Worm (Caenorhabditis elegans) whole organism, L1 larva: Measurements from ENCODE around the gene hsp-1.

Experiments
- C04F5.9 ChIP-seq: sonication (generic microtip); optimal IDR thresholded peaks from 2 replicates; lab custom pipeline; 2016; ENCODE audit warnings: missing genetic modification characterization, missing compliant biosample characterization
- F16B12.6 ChIP-seq: fragments of 150-350 bp; optimal IDR thresholded peaks from 2 replicates; lab custom pipeline; 2014; ENCODE audit warnings: missing biosample characterization, missing genetic modification characterization
- Y116A8C.19 ChIP-seq: sonication (generic microtip); optimal IDR thresholded peaks from 2 replicates; lab custom pipeline; 2016; ENCODE audit warnings: missing compliant biosample characterization, missing genetic modification characterization, borderline replicate concordance
- aha-1 ChIP-seq: fragments of 150-350 bp; optimal IDR thresholded peaks from 2 replicates; lab custom pipeline; 2014; ENCODE audit warnings: missing biosample characterization, missing genetic modification characterization
- alr-1 ChIP-seq: fragments of 200-800 bp; sonication (Bioruptor generic); optimal IDR thresholded peaks from 2 replicates; lab custom pipeline; 2018; ENCODE audit warnings: borderline replicate concordance, mild to moderate bottlenecking, missing genetic modification characterization, missing compliant biosample characterization
- aly-2 ChIP-seq: fragments of 150-350 bp; optimal IDR thresholded peaks from 2 replicates; lab custom pipeline; 2014; ENCODE audit warnings: missing biosample characterization, missing genetic modification characterization
- ceh-63 ChIP-seq: fragments of 200-800 bp; sonication (Bioruptor generic); optimal IDR thresholded peaks from 2 replicates; lab custom pipeline; 2018; ENCODE audit warnings: mild to moderate bottlenecking, missing genetic modification characterization, missing compliant biosample characterization
- ceh-8 ChIP-seq: fragments of 200-800 bp; sonication (Bioruptor generic); optimal IDR thresholded peaks from 2 replicates; lab custom pipeline; 2018; ENCODE audit warnings: mild to moderate bottlenecking, missing genetic modification characterization, moderate library complexity, missing compliant biosample characterization
- ceh-88 ChIP-seq: fragments of 200-800 bp; sonication (Bioruptor generic); IDR thresholded peaks from 2 replicates; pipeline ENCODE4 v1.3.6; 2022; ENCODE audit warnings: missing genetic modification characterization, missing compliant biosample characterization
- ceh-90 ChIP-seq: sonication (generic microtip); optimal IDR thresholded peaks from 2 replicates; lab custom pipeline; 2016; ENCODE audit warnings: missing genetic modification characterization, missing compliant biosample characterization
- ces-1 ChIP-seq: fragments of 150-350 bp; optimal IDR thresholded peaks from 2 replicates; lab custom pipeline; 2014; ENCODE audit warnings: missing biosample characterization, missing genetic modification reagents, missing genetic modification characterization
- dpl-1 ChIP-seq, 3 experiments: fragments of 150-350 bp in 2 of 3; sonication (generic microtip) in 1 of 3; optimal IDR thresholded peaks; 2 replicates each; lab custom pipeline; 2014 to 2017; ENCODE audit warnings: missing biosample characterization in 3 of 3, missing genetic modification characterization in 3 of 3, missing genetic modification reagents in 3 of 3
- dsc-1 ChIP-seq: sonication (generic microtip); optimal IDR thresholded peaks from 2 replicates; lab custom pipeline; 2016; ENCODE audit warnings: mild to moderate bottlenecking, missing genetic modification characterization, missing compliant biosample characterization
- efl-3 ChIP-seq: fragments of 200-800 bp; sonication (Bioruptor generic); optimal IDR thresholded peaks from 2 replicates; lab custom pipeline; 2018; ENCODE audit warnings: mild to moderate bottlenecking, missing genetic modification characterization, missing compliant biosample characterization
- egl-27 ChIP-seq, 2 experiments: fragments of 150-350 bp in 1 of 2; sonication (generic microtip); optimal IDR thresholded peaks; 3 replicates each; lab custom pipeline; 2017 to 2018; ENCODE audit warnings: missing biosample characterization in 2 of 2, missing genetic modification characterization in 2 of 2, missing genetic modification reagents in 2 of 2
- elt-2 ChIP-seq: sonication (generic microtip); optimal IDR thresholded peaks from 2 replicates; lab custom pipeline; 2016; ENCODE audit warnings: missing genetic modification characterization, mild to moderate bottlenecking, inconsistent platforms, missing compliant biosample characterization, missing genetic modification reagents
- ets-5 ChIP-seq: fragments of 200-800 bp; sonication (Bioruptor generic); IDR thresholded peaks from 2 replicates; pipeline ENCODE4 v1.3.6; 2022; ENCODE audit warnings: missing genetic modification characterization, missing compliant biosample characterization
- fkh-10 ChIP-seq: sonication (generic microtip); optimal IDR thresholded peaks from 2 replicates; lab custom pipeline; 2017; ENCODE audit warnings: missing biosample characterization, missing genetic modification reagents, missing genetic modification characterization
- fkh-8 ChIP-seq: sonication (generic microtip); optimal IDR thresholded peaks from 2 replicates; lab custom pipeline; 2016; ENCODE audit warnings: mild to moderate bottlenecking, missing genetic modification characterization, missing compliant biosample characterization
- grh-1 ChIP-seq: fragments of 200-800 bp; sonication (Bioruptor generic); IDR thresholded peaks from 2 replicates; pipeline ENCODE4 v1.3.6; 2022; ENCODE audit warnings: missing genetic modification reagents, missing genetic modification characterization, missing compliant biosample characterization
- hlh-17 ChIP-seq: fragments of 200-800 bp; sonication (Bioruptor generic); optimal IDR thresholded peaks from 2 replicates; lab custom pipeline; 2018; ENCODE audit warnings: missing genetic modification characterization, mild to moderate bottlenecking, missing compliant biosample characterization, moderate library complexity, borderline replicate concordance
- hpl-2 ChIP-seq: fragments of 150-350 bp; optimal IDR thresholded peaks from 2 replicates; lab custom pipeline; 2014; ENCODE audit warnings: missing biosample characterization, missing genetic modification reagents, missing genetic modification characterization
- jun-1 ChIP-seq: fragments of 150-350 bp; optimal IDR thresholded peaks from 2 replicates; lab custom pipeline; 2014; ENCODE audit warnings: missing biosample characterization, missing genetic modification reagents, missing genetic modification characterization
- lin-13 ChIP-seq: fragments of 150-350 bp; optimal IDR thresholded peaks from 2 replicates; lab custom pipeline; 2014; ENCODE audit warnings: missing biosample characterization, missing genetic modification reagents, missing genetic modification characterization
- lin-14 ChIP-seq: fragments of 200-800 bp; sonication (Bioruptor generic); optimal IDR thresholded peaks from 2 replicates; lab custom pipeline; 2018; ENCODE audit warnings: mild to moderate bottlenecking, missing genetic modification characterization, moderate library complexity, missing compliant biosample characterization
- lin-15B ChIP-seq: fragments of 150-350 bp; sonication (generic microtip); optimal IDR thresholded peaks from 3 replicates; lab custom pipeline; 2014; ENCODE audit warnings: missing biosample characterization, missing genetic modification characterization
- lin-35 ChIP-seq, 2 experiments: fragments of 150-350 bp; optimal IDR thresholded peaks; 2 replicates each; lab custom pipeline; 2014; ENCODE audit warnings: missing biosample characterization in 2 of 2, missing genetic modification characterization in 2 of 2, missing genetic modification reagents in 2 of 2
- lin-39 ChIP-seq: fragments of 150-350 bp; optimal IDR thresholded peaks from 2 replicates; lab custom pipeline; 2014; ENCODE audit warnings: missing biosample characterization, missing genetic modification reagents, missing genetic modification characterization
- lir-3 ChIP-seq: sonication (generic microtip); optimal IDR thresholded peaks from 2 replicates; lab custom pipeline; 2016; ENCODE audit warnings: mild to moderate bottlenecking, missing genetic modification characterization, moderate library complexity, missing compliant biosample characterization; ENCODE audit not compliant: poor library complexity
- lsy-2 ChIP-seq, 2 experiments: fragments of 150-350 bp; optimal IDR thresholded peaks; 2 replicates each; lab custom pipeline; 2014; ENCODE audit warnings: missing biosample characterization in 2 of 2, missing genetic modification characterization in 2 of 2
- mab-9 ChIP-seq: fragments of 200-800 bp; sonication (Bioruptor generic); IDR thresholded peaks from 2 replicates; pipeline ENCODE4 v1.3.6; 2022; ENCODE audit warnings: missing genetic modification reagents, missing genetic modification characterization, missing compliant biosample characterization
- mdl-1 ChIP-seq, 2 experiments: fragments of 150-350 bp; optimal IDR thresholded peaks; 2 replicates each; lab custom pipeline; 2014 to 2017; ENCODE audit warnings: missing biosample characterization in 2 of 2, missing genetic modification characterization in 2 of 2, inconsistent platforms in 1 of 2
- mef-2 ChIP-seq: fragments of 150-350 bp; optimal IDR thresholded peaks from 2 replicates; lab custom pipeline; 2014; ENCODE audit warnings: missing biosample characterization, missing genetic modification characterization
- mep-1 ChIP-seq: fragments of 150-350 bp; optimal IDR thresholded peaks from 2 replicates; lab custom pipeline; 2014; ENCODE audit warnings: missing biosample characterization, missing genetic modification characterization
- nhr-11 ChIP-seq: fragments of 150-350 bp; optimal IDR thresholded peaks from 2 replicates; lab custom pipeline; 2014; ENCODE audit warnings: missing biosample characterization, missing genetic modification characterization
- nhr-19 ChIP-seq: fragments of 200-800 bp; sonication (Bioruptor generic); conservative IDR thresholded peaks from 2 replicates; pipeline ENCODE4 v1.3.6; 2022; ENCODE audit warnings: missing genetic modification characterization, missing compliant biosample characterization
- nhr-237 ChIP-seq: fragments of 150-350 bp; optimal IDR thresholded peaks from 2 replicates; lab custom pipeline; 2014; ENCODE audit warnings: missing biosample characterization, missing genetic modification characterization
- nhr-28 ChIP-seq: fragments of 150-350 bp; optimal IDR thresholded peaks from 2 replicates; lab custom pipeline; 2014; ENCODE audit warnings: missing biosample characterization, missing genetic modification characterization
- nhr-76 ChIP-seq: sonication (generic microtip); optimal IDR thresholded peaks from 2 replicates; lab custom pipeline; 2017; ENCODE audit warnings: missing biosample characterization, missing genetic modification characterization
- nhr-77 ChIP-seq: fragments of 150-350 bp; optimal IDR thresholded peaks from 2 replicates; lab custom pipeline; 2014; ENCODE audit warnings: missing biosample characterization, missing genetic modification characterization
- nhr-85 ChIP-seq: sonication (generic microtip); peaks from one replicate; lab custom pipeline; 2016; ENCODE audit warnings: missing genetic modification characterization, inconsistent platforms, missing compliant biosample characterization
- pax-3 ChIP-seq: fragments of 200-800 bp; sonication (Bioruptor generic); optimal IDR thresholded peaks from 2 replicates; lab custom pipeline; 2018; ENCODE audit warnings: mild to moderate bottlenecking, missing genetic modification characterization, moderate library complexity, missing compliant biosample characterization
- rnt-1 ChIP-seq: sonication (generic microtip); optimal IDR thresholded peaks from 2 replicates; lab custom pipeline; 2016; ENCODE audit warnings: mild to moderate bottlenecking, missing genetic modification characterization, moderate library complexity, missing compliant biosample characterization
- skn-1 ChIP-seq: fragments of 150-350 bp; optimal IDR thresholded peaks from 2 replicates; lab custom pipeline; 2014; ENCODE audit warnings: missing biosample characterization, missing genetic modification characterization
- sup-37 ChIP-seq: fragments of 200-800 bp; sonication (Bioruptor generic); optimal IDR thresholded peaks from 2 replicates; lab custom pipeline; 2018; ENCODE audit warnings: mild to moderate bottlenecking, missing genetic modification characterization, missing compliant biosample characterization
- swsn-7 ChIP-seq: sonication (generic microtip); optimal IDR thresholded peaks from 2 replicates; lab custom pipeline; 2016; ENCODE audit warnings: missing genetic modification characterization, missing compliant biosample characterization
- tlp-1 ChIP-seq: fragments of 150-350 bp; optimal IDR thresholded peaks from 2 replicates; lab custom pipeline; 2014; ENCODE audit warnings: missing biosample characterization, missing genetic modification characterization
- unc-130 ChIP-seq: fragments of 150-350 bp; optimal IDR thresholded peaks from 2 replicates; lab custom pipeline; 2017; ENCODE audit warnings: missing biosample characterization, missing genetic modification characterization, inconsistent platforms
- unc-30 ChIP-seq: sonication (generic microtip); optimal IDR thresholded peaks from 2 replicates; lab custom pipeline; 2017; ENCODE audit warnings: missing biosample characterization, missing genetic modification characterization
- unc-62 ChIP-seq: fragments of 150-350 bp; optimal IDR thresholded peaks from 2 replicates; lab custom pipeline; 2014; ENCODE audit warnings: missing biosample characterization, missing genetic modification reagents, missing genetic modification characterization
- unc-86 ChIP-seq: sonication (generic microtip); optimal IDR thresholded peaks from 2 replicates; lab custom pipeline; 2016; ENCODE audit warnings: missing genetic modification characterization, missing compliant biosample characterization
- zag-1 ChIP-seq: fragments of 150-350 bp; optimal IDR thresholded peaks from 2 replicates; lab custom pipeline; 2014; ENCODE audit warnings: missing biosample characterization, missing genetic modification characterization
- ztf-4 ChIP-seq: fragments of 150-350 bp; optimal IDR thresholded peaks from 2 replicates; lab custom pipeline; 2014; ENCODE audit warnings: missing biosample characterization, missing genetic modification characterization

The hsp-1 gene

ce11 chrIV:17249691-17250181 lies 29.0 kb upstream of the hsp-1 start, which contains the start of gene eelo-2 (continued):
- TF ChIP-seq unc-130 (peak; percentile 99), nhr-28 (tag; lab: Kevin White, UChicago) (no peak), dsc-1 (tag; lab: Kevin White, UChicago) (peak; percentile 99), mep-1 (peak; percentile 100), mef-2 (tag; lab: Kevin White, UChicago) (peak; percentile 87), F16B12.6 (tag; lab: Kevin White, UChicago) (peak; percentile 79), skn-1 (tag; lab: Kevin White, UChicago) (peak; percentile 98), fkh-8 (tag; lab: Kevin White, UChicago) (peak; percentile 99), rnt-1 (tag; lab: Kevin White, UChicago) (peak; percentile 99), egl-27 (tag; optimal IDR thresholded peaks at IDR 0.05; lab: Kevin White, UChicago) (peak; percentile 48 to 88), unc-30 (peak; percentile 83), nhr-237 (tag; lab: Kevin White, UChicago) (peak; percentile 97), lsy-2 (tag; optimal IDR thresholded peaks at IDR 0.05; lab: Kevin White, UChicago) (peak; percentile 97), alr-1 (tag; lab: Kevin White, UChicago) (no peak), C04F5.9 (tag; lab: Kevin White, UChicago) (peak; percentile 92), aly-2 (tag; lab: Kevin White, UChicago) (peak; percentile 94), nhr-76 (peak; percentile 80), lin-15B (peak; percentile 99), nhr-19 (GFP tag; lab: Robert Waterston, UW) (peak; percentile 99), nhr-11 (tag; lab: Kevin White, UChicago) (peak; percentile 97), hpl-2 (GFP tag; lab: Kevin White, UChicago) (peak; percentile 92), lin-39 (peak; percentile 99), ceh-8 (GFP tag; lab: Kevin White, UChicago) (peak; percentile 97), efl-3 (GFP tag; lab: Kevin White, UChicago) (peak; percentile 91), unc-86 (tag; lab: Kevin White, UChicago) (peak; percentile 99), ets-5 (GFP tag; lab: Robert Waterston, UW) (no peak), swsn-7 (tag; lab: Kevin White, UChicago) (peak; percentile 99), lin-14 (GFP tag; lab: Kevin White, UChicago) (peak; percentile 99), ces-1 (GFP tag; lab: Kevin White, UChicago) (peak; percentile 17), mdl-1 (tag; optimal IDR thresholded peaks at IDR 0.05; lab: Kevin White, UChicago) (peak; percentile 38 to 95), aha-1 (tag; lab: Kevin White, UChicago) (peak; percentile 97), ceh-63 (GFP tag; lab: Kevin White, UChicago) (no peak), ztf-4 (tag; lab: Kevin White, UChicago) (peak; percentile 97), unc-62 (peak; percentile 33), grh-1 (GFP tag; lab: Robert Waterston, UW) (peak; percentile 98), pax-3 (tag; lab: Kevin White, UChicago) (peak; percentile 98), nhr-77 (tag; lab: Kevin White, UChicago) (peak; percentile 98), mab-9 (GFP tag; lab: Robert Waterston, UW) (peak; percentile 98), fkh-10 (GFP tag; lab: Kevin White, UChicago) (peak; percentile 99), zag-1 (tag; lab: Kevin White, UChicago) (peak; percentile 90), hlh-17 (GFP tag; lab: Kevin White, UChicago) (no peak), elt-2 (tag; lab: Kevin White, UChicago) (peak; percentile 94), lin-35 (GFP tag; optimal IDR thresholded peaks at IDR 0.05; lab: Kevin White, UChicago) (peak; percentile 100), sup-37 (GFP tag; lab: Kevin White, UChicago) (peak; percentile 98), tlp-1 (no peak), ceh-90 (peak; percentile 68), nhr-85 (tag; lab: Kevin White, UChicago) (peak; percentile 99), dpl-1 (GFP tag; optimal IDR thresholded peaks at IDR 0.05; lab: Kevin White, UChicago) (peak; percentile 100), Y116A8C.19 (tag; lab: Kevin White, UChicago) (no peak), jun-1 (tag; lab: Kevin White, UChicago) (peak; percentile 98), ceh-88 (GFP tag; lab: Robert Waterston, UW) (peak; percentile 95), lir-3 (peak; percentile 94), lin-13 (GFP tag; lab: Kevin White, UChicago) (peak; percentile 99)
